Fruit fly (Drosophila melanogaster): ENCODE data around the gene CG31388.

The CG31388 gene

DNA sequence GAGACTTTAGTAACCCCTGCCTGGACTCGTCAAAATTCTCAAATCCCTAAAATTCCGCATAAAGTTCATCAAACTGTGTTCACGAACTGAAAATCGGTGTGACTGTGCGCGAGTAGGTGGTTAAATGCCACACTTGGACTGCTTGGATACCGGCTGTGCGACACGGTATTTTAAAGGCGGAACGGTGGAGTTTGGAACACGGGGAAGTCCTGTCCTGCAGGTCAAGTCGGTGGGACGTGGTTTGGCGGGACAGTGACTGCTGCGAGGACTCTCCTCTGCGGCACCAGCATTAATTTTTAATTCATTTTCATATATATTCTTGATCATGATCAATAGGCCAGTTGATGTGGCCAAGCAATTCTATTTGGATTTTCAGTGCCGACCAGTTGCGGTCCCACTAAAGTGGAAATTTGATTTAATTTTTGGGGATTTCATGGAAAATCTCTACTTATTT, 2.7 kb upstream of the CG31388 start, which contains the start of the genes Arfip and CG17721:
Arfip (minus strand) TSS at position 96 of the 454 bp plus-strand sequence.
CG17721 (plus strand) TSS at position 223 of the 454 bp plus-strand sequence.
- TF ChIP-seq CG1621 (tag; optimal IDR thresholded peaks at IDR 0.05) (peak; percentile 89), dac (GFP tag; optimal IDR thresholded peaks at IDR 0.05) (no peak)

DNA sequence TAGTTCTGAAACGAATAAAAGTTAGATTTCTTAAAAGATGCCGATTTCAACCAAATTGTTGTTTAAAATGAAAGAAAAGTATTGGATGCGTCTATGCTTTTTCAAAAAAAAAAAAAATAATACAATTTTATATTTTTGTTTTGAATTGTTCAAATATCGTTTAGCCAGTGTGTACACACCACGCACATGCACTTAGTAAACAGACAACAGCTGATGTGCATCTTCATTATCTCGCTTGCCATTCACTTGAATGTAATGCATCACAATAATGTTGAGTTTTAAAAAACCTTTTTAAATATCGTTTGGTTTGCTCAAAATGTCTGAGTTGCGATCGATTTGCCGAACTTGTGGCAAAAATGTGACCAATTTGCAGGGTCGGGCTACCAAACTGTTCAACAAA, 1.6 kb upstream of the CG31388 start, which contains the start of gene CG31441:
CG31441 (plus strand) TSS at position 246 of the 400 bp plus-strand sequence.
- TF ChIP-seq dac (GFP tag; optimal IDR thresholded peaks at IDR 0.05): no peak
- no peak for TF ChIP-seq CG11294 (GFP tag; IDR thresholded peaks at IDR 0.05)
- TF ChIP-seq CG4318 (GFP tag; optimal IDR thresholded peaks at IDR 0.05): no peak
- TF ChIP-seq topi (GFP tag; optimal IDR thresholded peaks at IDR 0.05): no peak
- peak; percentile 94 for TF ChIP-seq fkh (GFP tag; optimal IDR thresholded peaks at IDR 0.05)
- no peak for TF ChIP-seq CG34406 (GFP tag; optimal IDR thresholded peaks at IDR 0.05)
- TF ChIP-seq esn (GFP tag; optimal IDR thresholded peaks at IDR 0.05): peak; percentile 28

DNA sequence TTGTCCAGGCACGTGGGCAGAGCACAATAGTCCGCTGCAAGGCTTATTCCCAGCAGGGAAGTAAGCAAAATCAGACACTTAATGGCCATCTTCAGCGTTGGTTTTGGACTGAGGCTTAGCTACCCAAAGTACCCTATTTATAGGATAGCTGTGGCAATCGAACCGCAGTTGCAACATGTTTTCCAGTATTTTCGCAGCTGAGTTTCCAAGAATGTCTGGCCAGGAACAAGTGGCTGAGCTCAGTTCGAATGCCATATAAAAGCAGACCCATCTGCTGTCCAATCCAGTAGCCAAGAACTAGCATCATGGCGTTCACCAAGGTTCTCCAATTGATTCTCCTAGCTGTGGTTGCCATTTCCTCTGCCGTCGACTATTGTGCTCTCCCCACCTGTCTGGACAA, 3.3 kb downstream of the CG31388 start, which contains the start of the genes scpr-B and scpr-A:
scpr-B (minus strand) TSS at position 101 of the 400 bp plus-strand sequence.
scpr-A (plus strand) TSS at position 293 of the 400 bp plus-strand sequence.
- no peak for TF ChIP-seq CG8319 (GFP tag; optimal IDR thresholded peaks at IDR 0.05)
- no peak for TF ChIP-seq Smox (GFP tag; optimal IDR thresholded peaks at IDR 0.05)
- TF ChIP-seq Gug (GFP tag; IDR thresholded peaks at IDR 0.05): no peak
- TF ChIP-seq pdm3 (GFP tag; optimal IDR thresholded peaks at IDR 0.05): no peak
- no peak for TF ChIP-seq Met (GFP tag; optimal IDR thresholded peaks at IDR 0.05)
- TF ChIP-seq esn (GFP tag; optimal IDR thresholded peaks at IDR 0.05): no peak
- TF ChIP-seq svp (GFP tag): no peak
- TF ChIP-seq CG3032 (tag; optimal IDR thresholded peaks at IDR 0.05): no peak
- TF ChIP-seq ss (GFP tag; optimal IDR thresholded peaks at IDR 0.05): no peak
- no peak for TF ChIP-seq CG7368 (GFP tag; optimal IDR thresholded peaks at IDR 0.05)
- no peak for TF ChIP-seq CG11294 (GFP tag; IDR thresholded peaks at IDR 0.05)
- TF ChIP-seq CG15336 (GFP tag; IDR thresholded peaks at IDR 0.05): no peak
- TF ChIP-seq CG6792 (GFP tag; optimal IDR thresholded peaks at IDR 0.05): no peak
- no peak for TF ChIP-seq lz (GFP tag; optimal IDR thresholded peaks at IDR 0.05)
- no peak for TF ChIP-seq CG6854 (GFP tag; optimal IDR thresholded peaks at IDR 0.05)

- TF ChIP-seq vri (GFP tag; optimal IDR thresholded peaks at IDR 0.05) (peak; percentile 90), fkh (GFP tag; optimal IDR thresholded peaks at IDR 0.05) (peak; percentile 85), Ets96B (tag; optimal IDR thresholded peaks at IDR 0.05) (peak; percentile 16), CG9139 (GFP tag; optimal IDR thresholded peaks at IDR 0.05) (peak; percentile 58), svp (GFP tag) (peak; percentile 81), lz (GFP tag; optimal IDR thresholded peaks at IDR 0.05) (no peak), eg (GFP tag; IDR thresholded peaks at IDR 0.05) (no peak), salr (GFP tag; optimal IDR thresholded peaks at IDR 0.05) (no peak), Sox15 (GFP tag; optimal IDR thresholded peaks at IDR 0.05) (no peak)
Measured at dm6 chr3R:11243057-11243740, 5.6 kb downstream of the CG31388 start.

DNA sequence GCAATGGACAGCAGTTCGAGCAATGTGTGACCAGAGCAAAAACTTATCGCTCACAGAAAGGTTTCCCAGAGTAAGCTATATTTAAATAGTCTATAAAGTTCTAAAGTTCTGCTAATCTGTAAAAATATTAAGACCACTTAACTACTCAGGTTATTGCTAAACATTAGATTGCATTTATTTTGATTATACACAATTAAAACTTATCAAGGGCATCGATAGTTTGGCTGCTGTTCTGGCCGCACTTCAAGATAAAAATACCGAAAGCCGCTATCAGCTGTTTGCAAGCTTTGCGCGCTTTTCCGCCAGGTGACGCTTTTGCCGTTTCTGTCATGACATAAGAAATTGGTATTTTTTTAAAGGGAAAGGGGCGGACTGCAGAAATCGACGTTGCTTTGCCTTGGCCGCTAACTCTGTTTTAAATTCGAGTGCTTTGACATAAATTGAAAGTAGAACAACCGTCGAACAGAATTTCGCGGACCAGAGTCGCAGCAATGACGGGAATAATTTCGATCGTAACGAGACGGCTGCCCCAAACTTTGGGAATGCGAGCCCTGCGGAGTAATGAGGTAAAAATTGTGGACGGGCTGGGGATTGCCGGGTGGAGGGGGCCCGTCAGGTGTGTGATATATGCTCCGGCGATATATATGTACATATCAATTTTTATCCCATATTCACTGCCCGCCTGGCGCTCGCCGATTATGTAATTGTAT, 6.5 kb downstream of the CG31388 start, which contains the start of the genes CG17734 and CG5214:
CG17734 (minus strand) TSS at position 49 of the 710 bp plus-strand sequence.
CG5214 (plus strand) TSS at position 352 of the 710 bp plus-strand sequence.
- TF ChIP-seq CG6163 (GFP tag; IDR thresholded peaks at IDR 0.05) (no peak), Sox102F (GFP tag; optimal IDR thresholded peaks at IDR 0.05) (no peak), CG6854 (GFP tag; optimal IDR thresholded peaks at IDR 0.05) (no peak), lz (GFP tag; optimal IDR thresholded peaks at IDR 0.05) (peak; percentile 53), Eip75B (GFP tag; optimal IDR thresholded peaks at IDR 0.05) (no peak), ss (GFP tag; optimal IDR thresholded peaks at IDR 0.05) (no peak), CG3919 (GFP tag; optimal IDR thresholded peaks at IDR 0.05) (no peak), CG34406 (GFP tag; optimal IDR thresholded peaks at IDR 0.05) (no peak), Sox14 (GFP tag; optimal IDR thresholded peaks at IDR 0.05) (peak; percentile 32), CG15336 (GFP tag; IDR thresholded peaks at IDR 0.05) (no peak), pdm3 (GFP tag; optimal IDR thresholded peaks at IDR 0.05) (no peak), fd59A (GFP tag; optimal IDR thresholded peaks at IDR 0.05) (no peak), cyc (GFP tag; optimal IDR thresholded peaks at IDR 0.05) (peak; percentile 30), CG3032 (tag; optimal IDR thresholded peaks at IDR 0.05) (no peak), CG32006 (GFP tag; optimal IDR thresholded peaks at IDR 0.05) (no peak), CG1621 (tag; optimal IDR thresholded peaks at IDR 0.05) (no peak), Eip93F (GFP tag; optimal IDR thresholded peaks at IDR 0.05) (no peak), CG9139 (GFP tag; optimal IDR thresholded peaks at IDR 0.05) (no peak), achi (GFP tag; optimal IDR thresholded peaks at IDR 0.05) (peak; percentile 98), CG11294 (GFP tag; IDR thresholded peaks at IDR 0.05) (no peak), CG7368 (GFP tag; optimal IDR thresholded peaks at IDR 0.05) (no peak), topi (GFP tag; optimal IDR thresholded peaks at IDR 0.05) (peak; percentile 20), Eip78C (GFP tag) (peak; percentile 58), CG8632 (GFP tag; optimal IDR thresholded peaks at IDR 0.05) (no peak), acj6 (GFP tag; optimal IDR thresholded peaks at IDR 0.05) (no peak)

All from whole organism, prepupa.